Fruit fly (Drosophila melanogaster) whole organism, embryonic: ENCODE measurements around the gene Nf1.
A peak's percentile ranks its signal among the peaks of the same experiment; 100 is the strongest.

ENCODE experiments used
- Atf3 ChIP-seq: fragments of 200-800 bp; sonication (Bioruptor generic); optimal IDR thresholded peaks from 3 replicates; lab custom pipeline; 2016; ENCODE audit warnings: missing biosample characterization, missing genetic modification characterization
- CG11085 ChIP-seq: fragments of 200-800 bp; sonication (Bioruptor generic); IDR thresholded peaks from 2 replicates; pipeline ENCODE4 v1.3.6; 2022; ENCODE audit warnings: missing biosample characterization, missing genetic modification characterization
- CG12942 ChIP-seq: fragments of 200-800 bp; sonication (Bioruptor generic); optimal IDR thresholded peaks from 3 replicates; lab custom pipeline; 2016; ENCODE audit warnings: missing biosample characterization, missing genetic modification characterization
- CG14860 ChIP-seq: fragments of 200-800 bp; sonication (Bioruptor generic); IDR thresholded peaks from 3 replicates; pipeline ENCODE4 v1.3.6; 2022; ENCODE audit warnings: missing biosample characterization, missing genetic modification characterization; ENCODE audit not compliant: partially characterized antibody
- CG15601 ChIP-seq: fragments of 200-800 bp; sonication (Bioruptor generic); optimal IDR thresholded peaks from 3 replicates; lab custom pipeline; 2019; ENCODE audit warnings: missing biosample characterization, mild to moderate bottlenecking, missing genetic modification characterization, moderate library complexity
- CG16815 ChIP-seq: fragments of 200-800 bp; sonication (Bioruptor generic); optimal IDR thresholded peaks from 3 replicates; lab custom pipeline; 2017; ENCODE audit warnings: missing biosample characterization, mild to moderate bottlenecking, missing genetic modification characterization
- CG17568 ChIP-seq: fragments of 200-800 bp; sonication (Bioruptor generic); optimal IDR thresholded peaks from 2 replicates; lab custom pipeline; 2018; ENCODE audit warnings: missing biosample characterization, mild to moderate bottlenecking, missing genetic modification characterization, moderate library complexity
- CG17912 ChIP-seq: fragments of 200-800 bp; sonication (Bioruptor generic); optimal IDR thresholded peaks from 2 replicates; lab custom pipeline; 2018; ENCODE audit warnings: missing biosample characterization, mild to moderate bottlenecking, missing genetic modification characterization
- CG2120 ChIP-seq: fragments of 200-800 bp; sonication (Bioruptor generic); optimal IDR thresholded peaks from 3 replicates; lab custom pipeline; 2016; ENCODE audit warnings: missing biosample characterization, missing genetic modification characterization
- CG31441 ChIP-seq: fragments of 200-800 bp; sonication (Bioruptor generic); IDR thresholded peaks from 2 replicates; pipeline ENCODE4 v1.3.6; 2022; ENCODE audit warnings: missing biosample characterization, missing genetic modification characterization
- CG3281 ChIP-seq: fragments of 200-800 bp; sonication (Bioruptor generic); optimal IDR thresholded peaks from 3 replicates; lab custom pipeline; 2017; ENCODE audit warnings: missing biosample characterization, mild to moderate bottlenecking, missing genetic modification characterization
- CG3407 ChIP-seq: fragments of 200-800 bp; sonication (Bioruptor generic); optimal IDR thresholded peaks from 2 replicates; lab custom pipeline; 2018; ENCODE audit warnings: missing biosample characterization, mild to moderate bottlenecking, missing genetic modification characterization
- CG34224 ChIP-seq: fragments of 200-800 bp; sonication (Bioruptor generic); IDR thresholded peaks from 3 replicates; pipeline ENCODE4 v1.3.6; 2022; ENCODE audit warnings: missing biosample characterization, missing genetic modification characterization; ENCODE audit not compliant: partially characterized antibody
- CG5180 ChIP-seq: fragments of 200-800 bp; sonication (Bioruptor generic); optimal IDR thresholded peaks from 3 replicates; lab custom pipeline; 2017; ENCODE audit warnings: missing biosample characterization, missing genetic modification characterization, mild to moderate bottlenecking, moderate library complexity, missing genetic modification reagents
- CG7556 ChIP-seq: fragments of 200-800 bp; sonication (Bioruptor generic); optimal IDR thresholded peaks from 2 replicates; lab custom pipeline; 2017; ENCODE audit warnings: missing biosample characterization, mild to moderate bottlenecking, missing genetic modification characterization
- CG7963 ChIP-seq: fragments of 200-800 bp; sonication (Bioruptor generic); IDR thresholded peaks from 3 replicates; pipeline ENCODE4 v1.3.6; 2022; ENCODE audit warnings: missing biosample characterization, missing genetic modification characterization; ENCODE audit not compliant: partially characterized antibody
- CG8765 ChIP-seq: fragments of 200-800 bp; sonication (Bioruptor generic); IDR thresholded peaks from 2 replicates; pipeline ENCODE4 v1.3.6; 2022; ENCODE audit warnings: missing biosample characterization, missing genetic modification characterization
- CG8924 ChIP-seq: fragments of 200-800 bp; optimal IDR thresholded peaks from 3 replicates; lab custom pipeline; 2019; ENCODE audit warnings: missing biosample characterization, mild to moderate bottlenecking, missing genetic modification characterization, moderate library complexity
- CG9817 ChIP-seq: fragments of 200-800 bp; sonication (Bioruptor generic); optimal IDR thresholded peaks from 2 replicates; lab custom pipeline; 2018; ENCODE audit warnings: missing biosample characterization, mild to moderate bottlenecking, missing genetic modification characterization, moderate library complexity
- Deaf1 ChIP-seq: fragments of 200-800 bp; optimal IDR thresholded peaks from 3 replicates; lab custom pipeline; 2019; ENCODE audit warnings: missing biosample characterization, mild to moderate bottlenecking, missing genetic modification characterization, moderate library complexity
- Med ChIP-seq: fragments of 200-800 bp; sonication (Bioruptor generic); peaks from one replicate; lab custom pipeline; 2016; ENCODE audit warnings: missing biosample characterization, missing genetic modification characterization, mild to moderate bottlenecking, inconsistent platforms, moderate library complexity
- Mrtf ChIP-seq: fragments of 200-800 bp; sonication (Bioruptor generic); IDR thresholded peaks from 3 replicates; pipeline ENCODE4 v1.3.6; 2022; ENCODE audit warnings: missing biosample characterization, missing genetic modification characterization
- NC2β ChIP-seq: fragments of 200-800 bp; sonication (Bioruptor generic); optimal IDR thresholded peaks from 2 replicates; lab custom pipeline; 2016; ENCODE audit warnings: missing biosample characterization, missing genetic modification characterization
- NfI ChIP-seq: fragments of 200-800 bp; sonication (Bioruptor generic); optimal IDR thresholded peaks from 3 replicates; lab custom pipeline; 2018; ENCODE audit warnings: missing biosample characterization, mild to moderate bottlenecking, missing genetic modification characterization, moderate library complexity
- Oaz ChIP-seq: fragments of 200-800 bp; sonication (Bioruptor generic); IDR thresholded peaks from 2 replicates; pipeline ENCODE4 v1.3.6; 2022; ENCODE audit warnings: missing biosample characterization, missing genetic modification characterization
- Six4 ChIP-seq: fragments of 200-800 bp; sonication (Bioruptor generic); optimal IDR thresholded peaks from 2 replicates; lab custom pipeline; 2016; ENCODE audit warnings: missing biosample characterization, missing genetic modification characterization
- Stat92E ChIP-seq, 3 experiments: fragments of >200 bp in 2 of 3; fragments of 200-800 bp in 1 of 3; sonication (Bioruptor generic) in 1 of 3; optimal IDR thresholded peaks; 2 replicates each; lab custom pipeline; 2017 to 2019; ENCODE audit warnings: missing biosample characterization in 3 of 3, missing genetic modification characterization in 3 of 3, mild to moderate bottlenecking in 1 of 3, moderate library complexity in 1 of 3
- abd-A ChIP-seq: fragments of 200-800 bp; sonication (Bioruptor generic); optimal IDR thresholded peaks from 3 replicates; lab custom pipeline; 2019; ENCODE audit warnings: missing biosample characterization, mild to moderate bottlenecking, missing genetic modification characterization, moderate library complexity
- ara ChIP-seq: fragments of 200-800 bp; sonication (Bioruptor generic); IDR thresholded peaks from 2 replicates; pipeline ENCODE4 v1.3.6; 2022; ENCODE audit warnings: missing biosample characterization, missing genetic modification characterization
- cato ChIP-seq: fragments of 200-800 bp; sonication (Bioruptor generic); optimal IDR thresholded peaks from 2 replicates; lab custom pipeline; 2016; ENCODE audit warnings: missing biosample characterization, missing genetic modification characterization, borderline replicate concordance
- croc ChIP-seq: fragments of 200-800 bp; sonication (Bioruptor generic); conservative IDR thresholded peaks from 3 replicates; pipeline ENCODE4 v1.3.6; 2022; ENCODE audit warnings: missing biosample characterization, missing genetic modification characterization
- dmrt99B ChIP-seq: fragments of 200-800 bp; sonication (Bioruptor generic); optimal IDR thresholded peaks from 2 replicates; lab custom pipeline; 2018; ENCODE audit warnings: missing biosample characterization, mild to moderate bottlenecking, missing genetic modification characterization, moderate library complexity
- dysf ChIP-seq: fragments of 200-800 bp; sonication (Bioruptor generic); IDR thresholded peaks from 3 replicates; pipeline ENCODE4 v1.3.6; 2022; ENCODE audit warnings: missing biosample characterization, missing genetic modification characterization
- emc ChIP-seq: fragments of 200-800 bp; sonication (Bioruptor generic); optimal IDR thresholded peaks from 2 replicates; lab custom pipeline; 2016; ENCODE audit warnings: missing biosample characterization, missing genetic modification characterization
- eve ChIP-seq, 2 experiments: fragments of >200 bp; optimal IDR thresholded peaks; 2 replicates each; lab custom pipeline; 2017; ENCODE audit warnings: missing biosample characterization in 2 of 2, missing genetic modification characterization in 2 of 2
- eyg ChIP-seq: fragments of 200-800 bp; sonication (Bioruptor generic); optimal IDR thresholded peaks from 3 replicates; lab custom pipeline; 2016; ENCODE audit warnings: missing biosample characterization, missing genetic modification characterization
- fru ChIP-seq: fragments of >200 bp; optimal IDR thresholded peaks from 2 replicates; lab custom pipeline; 2017
- gce ChIP-seq: fragments of 200-800 bp; sonication (Bioruptor generic); IDR thresholded peaks from 3 replicates; pipeline ENCODE4 v1.3.6; 2022; ENCODE audit warnings: missing biosample characterization, missing genetic modification characterization
- gro ChIP-seq: fragments of 200-800 bp; sonication (Bioruptor generic); optimal IDR thresholded peaks from 2 replicates; lab custom pipeline; 2016; ENCODE audit warnings: missing biosample characterization, missing genetic modification characterization
- insv ChIP-seq, 2 experiments: fragments of 200-800 bp; sonication (Bioruptor generic); optimal IDR thresholded peaks; 3 replicates each; lab custom pipeline; 2016 to 2018; ENCODE audit warnings: missing biosample characterization in 2 of 2, missing genetic modification characterization in 2 of 2
- klu ChIP-seq: fragments of 200-800 bp; sonication (Bioruptor generic); IDR thresholded peaks from 2 replicates; pipeline ENCODE4 v1.3.6; 2022; ENCODE audit warnings: missing biosample characterization, missing genetic modification characterization
- lmd ChIP-seq: fragments of 200-800 bp; sonication (Bioruptor generic); IDR thresholded peaks from 2 replicates; pipeline ENCODE4 v1.3.6; 2022; ENCODE audit warnings: missing biosample characterization, missing genetic modification characterization
- nerfin-1 ChIP-seq: fragments of 200-800 bp; sonication (Bioruptor generic); optimal IDR thresholded peaks from 3 replicates; lab custom pipeline; 2019; ENCODE audit warnings: missing biosample characterization, mild to moderate bottlenecking, missing genetic modification characterization, moderate library complexity
- pb ChIP-seq: fragments of 200-800 bp; sonication (Bioruptor generic); optimal IDR thresholded peaks from 3 replicates; lab custom pipeline; 2016; ENCODE audit warnings: missing biosample characterization, missing genetic modification characterization
- row ChIP-seq: fragments of 200-800 bp; sonication (Bioruptor generic); IDR thresholded peaks from 3 replicates; pipeline ENCODE4 v1.3.6; 2022; ENCODE audit warnings: missing biosample characterization, missing genetic modification characterization
- salm ChIP-seq: fragments of 200-800 bp; sonication (Bioruptor generic); optimal IDR thresholded peaks from 2 replicates; lab custom pipeline; 2018; ENCODE audit warnings: missing biosample characterization, mild to moderate bottlenecking, missing genetic modification characterization
- shn ChIP-seq: fragments of 200-800 bp; sonication (Bioruptor generic); optimal IDR thresholded peaks from 3 replicates; lab custom pipeline; 2016; ENCODE audit warnings: missing biosample characterization, missing genetic modification characterization
- slp2 ChIP-seq: fragments of 200-800 bp; sonication (Bioruptor generic); optimal IDR thresholded peaks from 2 replicates; lab custom pipeline; 2016; ENCODE audit warnings: missing biosample characterization, missing genetic modification characterization
- ssp ChIP-seq: fragments of 200-800 bp; sonication (Bioruptor generic); IDR thresholded peaks from 2 replicates; pipeline ENCODE4 v1.3.6; 2022; ENCODE audit warnings: missing biosample characterization, missing genetic modification characterization
- vnd ChIP-seq: fragments of 200-800 bp; sonication (Bioruptor generic); IDR thresholded peaks from 3 replicates; pipeline ENCODE4 v1.3.6; 2022; ENCODE audit warnings: missing biosample characterization, missing genetic modification characterization; ENCODE audit not compliant: partially characterized antibody
- yki ChIP-seq: fragments of >200 bp; optimal IDR thresholded peaks from 3 replicates; lab custom pipeline; 2018

Gene Nf1

dm6 chr3R:26034643-26035368, 52.0 kb downstream of the Nf1 start (continued):
- TF ChIP-seq Atf3 (GFP tag; lab: Kevin White, UChicago) (no peak), vnd (no peak), CG3407 (GFP tag; lab: Kevin White, UChicago) (no peak), CG8924 (tag; lab: Kevin White, UChicago) (peak; percentile 77), shn (GFP tag; lab: Kevin White, UChicago) (no peak), nerfin-1 (tag; lab: Kevin White, UChicago) (peak; percentile 27), gro (GFP tag; lab: Kevin White, UChicago) (no peak), CG7556 (GFP tag; lab: Kevin White, UChicago) (no peak), pb (GFP tag; lab: Kevin White, UChicago) (no peak), NC2β (GFP tag; lab: Kevin White, UChicago) (no peak), gce (GFP tag; lab: Robert Waterston, UW) (no peak), fru (no peak), dmrt99B (tag; lab: Kevin White, UChicago) (no peak), ara (GFP tag; lab: Robert Waterston, UW) (no peak), CG2120 (GFP tag; lab: Kevin White, UChicago) (no peak), NfI (GFP tag; lab: Kevin White, UChicago) (no peak), Oaz (GFP tag; lab: Robert Waterston, UW) (no peak), dysf (GFP tag; lab: Robert Waterston, UW) (peak; percentile 38; the same call in 1 of the 3 replicates), cato (GFP tag; lab: Kevin White, UChicago) (no peak), Six4 (GFP tag; lab: Kevin White, UChicago) (no peak), eyg (no peak), CG9817 (tag; lab: Kevin White, UChicago) (no peak), salm (tag; lab: Kevin White, UChicago) (no peak), yki (lab: Kevin White, UChicago) (no peak), slp2 (GFP tag; lab: Kevin White, UChicago) (no peak), insv (GFP tag; optimal IDR thresholded peaks at IDR 0.05; lab: Kevin White, UChicago) (peak in 1 of 2 experiments; percentile 41), CG7963 (GFP tag; lab: Robert Waterston, UW) (peak; percentile 40; the same call in 1 of the 3 replicates), CG15601 (tag; lab: Kevin White, UChicago) (no peak), Med (GFP tag; lab: Kevin White, UChicago) (peak; percentile 25), klu (GFP tag; lab: Robert Waterston, UW) (no peak), CG14860 (GFP tag; lab: Robert Waterston, UW) (no peak), CG5180 (GFP tag; lab: Kevin White, UChicago) (no peak), CG11085 (GFP tag; lab: Robert Waterston, UW) (no peak), CG8765 (GFP tag; lab: Robert Waterston, UW) (no peak), CG17912 (GFP tag; lab: Kevin White, UChicago) (no peak), CG12942 (no peak), row (GFP tag; lab: Robert Waterston, UW) (no peak), CG31441 (GFP tag; lab: Robert Waterston, UW) (no peak), CG3281 (GFP tag; lab: Kevin White, UChicago) (no peak), Deaf1 (tag; lab: Kevin White, UChicago) (peak; percentile 38), lmd (GFP tag; lab: Robert Waterston, UW) (no peak), Stat92E (GFP tag; optimal IDR thresholded peaks at IDR 0.05; lab: Kevin White, UChicago) (peak in 1 of 3 experiments; percentile 40), abd-A (tag; lab: Kevin White, UChicago) (peak; percentile 17), croc (GFP tag; lab: Robert Waterston, UW) (no peak), eve (GFP tag; optimal IDR thresholded peaks at IDR 0.05; lab: Kevin White, UChicago) (no peak), Mrtf (GFP tag; lab: Robert Waterston, UW) (no peak), CG16815 (GFP tag; lab: Kevin White, UChicago) (no peak), emc (GFP tag; lab: Kevin White, UChicago) (no peak), CG34224 (no peak), CG17568 (GFP tag; lab: Kevin White, UChicago) (no peak), ssp (no peak)
